Worm (Caenorhabditis elegans): ENCODE results near the gene T25D10.4.
A peak's percentile ranks its signal among the peaks of the same experiment; 100 is the strongest.

Gene T25D10.4

DNA sequence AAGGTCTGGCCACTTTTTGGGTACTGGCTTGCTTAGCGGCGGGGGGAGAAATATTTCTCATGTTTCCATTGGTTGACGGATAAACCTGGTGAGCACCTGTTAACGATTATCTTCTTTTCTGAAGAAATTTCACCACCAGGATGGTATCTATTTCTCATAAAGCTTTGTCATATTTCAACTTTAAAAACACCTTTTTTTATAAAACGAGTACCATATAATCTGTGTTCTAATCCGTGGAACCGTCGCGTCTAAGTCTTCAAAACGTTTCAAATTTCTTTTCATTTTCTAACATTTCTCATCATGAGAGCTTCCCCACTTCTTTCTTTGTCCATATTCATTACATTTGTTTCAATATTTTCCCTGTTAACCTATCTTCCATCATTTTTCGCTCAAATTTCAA is 15.9 kb upstream of the T25D10.4 start, which contains the start of gene col-75:
col-75 (plus strand) TSS at position 301 of the 400 bp plus-strand sequence.
- no peak for TF ChIP-seq sdz-12 (GFP tag; optimal IDR thresholded peaks at IDR 0.05)

DNA sequence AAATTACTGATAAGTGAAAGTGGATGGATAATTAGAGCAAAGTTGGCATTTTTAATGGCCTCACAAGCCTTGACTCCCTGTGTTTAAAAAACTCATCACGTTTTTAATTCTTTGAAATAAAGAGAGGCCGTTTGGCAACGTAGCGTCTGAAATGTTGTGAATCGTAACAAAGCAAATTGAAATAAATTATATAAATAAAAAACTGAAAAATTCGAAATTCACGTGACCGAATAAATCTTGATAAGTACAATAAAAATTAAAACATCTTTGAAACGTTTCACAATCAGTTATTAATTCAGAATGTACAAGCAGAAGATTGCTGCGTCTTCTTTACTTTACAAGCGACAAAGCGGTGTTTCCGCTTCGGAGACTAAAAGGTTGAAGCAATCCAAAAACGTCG is 12.7 kb upstream of the T25D10.4 start, which contains the start of gene K03H9.3:
K03H9.3 (plus strand) TSS at position 301 of the 400 bp plus-strand sequence.
- no peak for TF ChIP-seq lin-38 (GFP tag; IDR thresholded peaks at IDR 0.05)

DNA sequence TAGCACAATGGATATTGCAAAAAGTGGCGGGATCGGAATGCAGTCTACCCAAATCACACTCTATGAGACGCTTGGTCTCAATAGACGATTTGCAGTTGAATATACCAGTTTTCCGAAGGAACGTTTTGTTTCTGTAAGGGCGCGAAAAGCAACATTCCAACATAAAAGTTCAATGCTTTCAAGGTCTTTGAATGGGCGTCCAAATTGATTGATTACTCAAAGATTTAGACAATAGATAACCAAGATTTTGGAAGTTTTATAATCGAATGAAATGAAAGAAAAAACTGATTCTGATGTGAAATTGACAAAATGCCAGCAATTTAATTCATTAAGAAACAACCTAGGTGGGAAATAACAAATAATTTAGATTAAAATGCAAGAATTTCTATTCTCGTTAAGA is 9.1 kb upstream of the T25D10.4 start:
- no peak for TF ChIP-seq zfp-3 (GFP tag; conservative IDR thresholded peaks at IDR 0.05)
- peak; percentile 69 for TF ChIP-seq aha-1 (tag)

ce11 chrII:6417999-6418398 is 7.9 kb upstream of the T25D10.4 start:
- no peak for TF ChIP-seq cey-2 (tag; optimal IDR thresholded peaks at IDR 0.05; ENCODE audit: borderline replicate concordance, insufficient read depth)
- no peak for TF ChIP-seq madf-5 (GFP tag; IDR thresholded peaks at IDR 0.05)
- TF ChIP-seq hmg-1.1 (GFP tag; IDR thresholded peaks at IDR 0.05): no peak
- peak in 1 of 2 experiments; percentile 1 for TF ChIP-seq unc-62 (GFP tag; optimal IDR thresholded peaks at IDR 0.05 in 1 of 2)
- TF ChIP-seq unc-62 (tag; optimal IDR thresholded peaks at IDR 0.05): no peak

DNA sequence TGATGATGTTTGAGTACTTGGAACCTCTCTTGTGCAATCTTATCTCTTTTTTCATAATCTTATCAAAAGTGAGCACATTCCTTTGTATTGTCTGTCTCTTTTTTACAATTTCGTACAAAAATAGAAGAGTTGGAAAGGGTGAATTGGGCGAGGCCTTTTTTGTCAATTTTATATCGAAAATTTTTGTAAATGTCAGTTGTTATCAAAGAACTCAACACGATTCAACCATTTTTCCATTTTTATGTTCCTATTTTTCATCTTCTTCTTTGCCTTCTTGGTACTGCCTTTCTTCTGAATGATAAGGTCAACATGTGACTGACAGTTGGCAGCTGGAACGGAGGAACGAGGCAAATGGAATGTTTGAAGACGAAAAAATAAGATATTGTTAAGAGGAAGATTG is 3.7 kb upstream of the T25D10.4 start:
- TF ChIP-seq tra-1 (GFP tag; IDR thresholded peaks at IDR 0.05) (0 out of 2 replicates have a peak, but pooled peaks have one; percentile 17), dve-1 (tag; optimal IDR thresholded peaks at IDR 0.05; ENCODE audit: insufficient read depth) (peak; percentile 89), nhr-6 (tag; optimal IDR thresholded peaks at IDR 0.05) (peak; percentile 32), nhr-25 (tag; optimal IDR thresholded peaks at IDR 0.05; ENCODE audit: borderline replicate concordance, insufficient read depth) (no peak), daf-16 (GFP tag; optimal IDR thresholded peaks at IDR 0.05) (peak in 1 of 2 experiments; percentile 32), daf-16 (tag; optimal IDR thresholded peaks at IDR 0.05) (peak; percentile 78), ceh-44 (GFP tag; IDR thresholded peaks at IDR 0.05) (no peak), nhr-102 (tag; optimal IDR thresholded peaks at IDR 0.05) (peak; percentile 51), nhr-77 (tag; optimal IDR thresholded peaks at IDR 0.05) (peak; percentile 85), ZK546.5 (tag; optimal IDR thresholded peaks at IDR 0.05) (no peak), zip-2 (tag; optimal IDR thresholded peaks at IDR 0.05) (peak; percentile 22), aha-1 (tag) (no peak), attf-4 (tag; optimal IDR thresholded peaks at IDR 0.05) (no peak), dmd-6 (GFP tag; IDR thresholded peaks at IDR 0.05) (peak; percentile 85), mdl-1 (tag; optimal IDR thresholded peaks at IDR 0.05) (peak in 1 of 2 experiments; percentile 63), ceh-20 (GFP tag; IDR thresholded peaks at IDR 0.05) (peak; percentile 51; the same call in 1 of the 2 replicates), saeg-2 (GFP tag; IDR thresholded peaks at IDR 0.05) (0 out of 2 replicates have a peak, but pooled peaks have one; percentile 15), nhr-28 (tag; optimal IDR thresholded peaks at IDR 0.05) (peak; percentile 77), vab-7 (GFP tag; IDR thresholded peaks at IDR 0.05) (no peak), nhr-41 (GFP tag; IDR thresholded peaks at IDR 0.05) (0 out of 2 replicates have a peak, but pooled peaks have one; percentile 28), unc-62 (GFP tag; optimal IDR thresholded peaks at IDR 0.05 in 1 of 2) (peak; percentile 37 to 62), unc-62 (tag; optimal IDR thresholded peaks at IDR 0.05) (no peak), T20F7.1 (GFP tag; optimal IDR thresholded peaks at IDR 0.05) (peak; percentile 52), lin-38 (GFP tag; IDR thresholded peaks at IDR 0.05) (no peak), mxl-3 (GFP tag; optimal IDR thresholded peaks at IDR 0.05) (peak; percentile 80), hlh-11 (tag; optimal IDR thresholded peaks at IDR 0.05) (peak; percentile 86), mep-1 (tag; optimal IDR thresholded peaks at IDR 0.05) (peak; percentile 17), pqm-1 (tag; optimal IDR thresholded peaks at IDR 0.05) (peak; percentile 93), snpc-1.2 (GFP tag; IDR thresholded peaks at IDR 0.05) (no peak), nhr-10 (tag; optimal IDR thresholded peaks at IDR 0.05) (no peak), unc-130 (GFP tag; optimal IDR thresholded peaks at IDR 0.05) (no peak), nhr-48 (tag; optimal IDR thresholded peaks at IDR 0.05) (peak; percentile 48), php-3 (GFP tag; IDR thresholded peaks at IDR 0.05) (peak; percentile 87), lin-1 (GFP tag; IDR thresholded peaks at IDR 0.05) (no peak), hlh-30 (tag; optimal IDR thresholded peaks at IDR 0.05; ENCODE audit: insufficient read depth) (peak; percentile 24)

All from whole organism, L4 larva.